Worm (Caenorhabditis elegans) whole organism, mixed stage, embryonic: ENCODE data around the gene nhr-263.

Source experiments
- M03D4.4 ChIP-seq: sonication (generic microtip); optimal IDR thresholded peaks from 2 replicates; lab custom pipeline; 2017; ENCODE audit warnings: mild to moderate bottlenecking, missing genetic modification characterization, missing compliant biosample characterization
- bed-3 ChIP-seq: fragments of 200-800 bp; sonication (Bioruptor generic); optimal IDR thresholded peaks from 3 replicates; lab custom pipeline; 2018; ENCODE audit warnings: mild to moderate bottlenecking, missing genetic modification characterization, moderate library complexity, missing compliant biosample characterization
- blmp-1 ChIP-seq: fragments of 150-350 bp; optimal IDR thresholded peaks from 2 replicates; lab custom pipeline; 2014; ENCODE audit warnings: missing biosample characterization, missing genetic modification characterization
- ceh-39 ChIP-seq: fragments of 150-350 bp; optimal IDR thresholded peaks from 2 replicates; lab custom pipeline; 2014; ENCODE audit warnings: missing biosample characterization, missing genetic modification characterization
- ceh-83 ChIP-seq: fragments of 200-800 bp; sonication (Bioruptor generic); optimal IDR thresholded peaks from 2 replicates; lab custom pipeline; 2018; ENCODE audit warnings: mild to moderate bottlenecking, missing genetic modification characterization, missing compliant biosample characterization
- ces-1 ChIP-seq: fragments of 150-350 bp; optimal IDR thresholded peaks from 2 replicates; lab custom pipeline; 2014; ENCODE audit warnings: missing biosample characterization, missing genetic modification reagents, missing genetic modification characterization
- cnd-1 ChIP-seq: fragments of 200-800 bp; sonication (Bioruptor generic); optimal IDR thresholded peaks from 2 replicates; lab custom pipeline; 2018; ENCODE audit warnings: mild to moderate bottlenecking, missing genetic modification characterization, missing compliant biosample characterization
- drap-1 ChIP-seq: fragments of 200-800 bp; sonication (Bioruptor generic); optimal IDR thresholded peaks from 3 replicates; lab custom pipeline; 2018; ENCODE audit warnings: mild to moderate bottlenecking, missing genetic modification characterization, missing compliant biosample characterization
- elt-1 ChIP-seq: sonication (generic microtip); optimal IDR thresholded peaks from 2 replicates; lab custom pipeline; 2017; ENCODE audit warnings: missing genetic modification characterization, mild to moderate bottlenecking, missing compliant biosample characterization, antibody characterized with exemption, moderate library complexity, borderline replicate concordance; ENCODE audit not compliant: insufficient read depth
- elt-3 ChIP-seq: fragments of 150-350 bp; optimal IDR thresholded peaks from 2 replicates; lab custom pipeline; 2014; ENCODE audit warnings: missing biosample characterization, missing genetic modification characterization
- flh-1 ChIP-seq: fragments of 200-800 bp; sonication (Bioruptor generic); optimal IDR thresholded peaks from 2 replicates; lab custom pipeline; 2018; ENCODE audit warnings: mild to moderate bottlenecking, missing genetic modification characterization, moderate library complexity, missing compliant biosample characterization
- ham-2 ChIP-seq: fragments of 200-800 bp; sonication (Bioruptor generic); optimal IDR thresholded peaks from 2 replicates; lab custom pipeline; 2018; ENCODE audit warnings: mild to moderate bottlenecking, missing genetic modification characterization, missing compliant biosample characterization
- hlh-1 ChIP-seq: fragments of 150-350 bp; optimal IDR thresholded peaks from 2 replicates; lab custom pipeline; 2014; ENCODE audit warnings: missing biosample characterization, missing genetic modification reagents, missing genetic modification characterization
- lin-13 ChIP-seq: fragments of 150-350 bp; optimal IDR thresholded peaks from 2 replicates; lab custom pipeline; 2014; ENCODE audit warnings: missing biosample characterization, missing genetic modification characterization
- lin-32 ChIP-seq: fragments of 200-800 bp; sonication (Bioruptor generic); optimal IDR thresholded peaks from 2 replicates; lab custom pipeline; 2018; ENCODE audit warnings: mild to moderate bottlenecking, missing genetic modification characterization, missing compliant biosample characterization
- lsy-2 ChIP-seq: fragments of 150-350 bp; optimal IDR thresholded peaks from 2 replicates; lab custom pipeline; 2014; ENCODE audit warnings: missing biosample characterization, missing genetic modification characterization
- mep-1 ChIP-seq: fragments of 150-350 bp; optimal IDR thresholded peaks from 2 replicates; lab custom pipeline; 2017; ENCODE audit warnings: missing biosample characterization, missing genetic modification reagents, missing genetic modification characterization, inconsistent platforms
- mls-2 ChIP-seq: sonication (generic microtip); optimal IDR thresholded peaks from 2 replicates; lab custom pipeline; 2016; ENCODE audit warnings: mild to moderate bottlenecking, missing genetic modification characterization, moderate library complexity, missing compliant biosample characterization
- nhr-12 ChIP-seq: fragments of 150-350 bp; optimal IDR thresholded peaks from 2 replicates; lab custom pipeline; 2014; ENCODE audit warnings: missing biosample characterization, missing genetic modification characterization
- nhr-2 ChIP-seq: fragments of 150-350 bp; optimal IDR thresholded peaks from 2 replicates; lab custom pipeline; 2014; ENCODE audit warnings: missing biosample characterization, missing genetic modification characterization
- nhr-28 ChIP-seq: fragments of 150-350 bp; optimal IDR thresholded peaks from 2 replicates; lab custom pipeline; 2014; ENCODE audit warnings: missing biosample characterization, missing genetic modification characterization
- pha-4 ChIP-seq: fragments of 150-350 bp; optimal IDR thresholded peaks from 2 replicates; lab custom pipeline; 2018; ENCODE audit warnings: missing biosample characterization, missing genetic modification reagents, missing genetic modification characterization
- sem-2 ChIP-seq: fragments of 200-800 bp; sonication (Bioruptor generic); optimal IDR thresholded peaks from 2 replicates; lab custom pipeline; 2018; ENCODE audit warnings: mild to moderate bottlenecking, missing genetic modification characterization, missing compliant biosample characterization
- snpc-4 ChIP-seq: fragments of 150-350 bp; optimal IDR thresholded peaks from 2 replicates; lab custom pipeline; 2014; ENCODE audit warnings: missing biosample characterization, missing genetic modification characterization
- sptf-1 ChIP-seq: sonication (generic microtip); optimal IDR thresholded peaks from 2 replicates; lab custom pipeline; 2017; ENCODE audit warnings: mild to moderate bottlenecking, missing genetic modification characterization, moderate library complexity, missing compliant biosample characterization
- tbx-8 ChIP-seq: fragments of 200-800 bp; sonication (Bioruptor generic); optimal IDR thresholded peaks from 2 replicates; lab custom pipeline; 2018; ENCODE audit warnings: mild to moderate bottlenecking, missing genetic modification characterization, moderate library complexity, missing compliant biosample characterization
- unc-120 ChIP-seq: sonication (generic microtip); optimal IDR thresholded peaks from 2 replicates; lab custom pipeline; 2017; ENCODE audit warnings: missing genetic modification characterization, missing compliant biosample characterization; ENCODE audit not compliant: poor library complexity, severe bottlenecking
- unc-39 ChIP-seq: fragments of 150-350 bp; optimal IDR thresholded peaks from 2 replicates; lab custom pipeline; 2014; ENCODE audit warnings: missing biosample characterization, missing genetic modification characterization
- unc-62 ChIP-seq: fragments of 150-350 bp; optimal IDR thresholded peaks from 2 replicates; lab custom pipeline; 2014; ENCODE audit warnings: missing biosample characterization, missing genetic modification reagents, missing genetic modification characterization
- zip-8 ChIP-seq: fragments of 150-350 bp; optimal IDR thresholded peaks from 2 replicates; lab custom pipeline; 2014; ENCODE audit warnings: missing biosample characterization, missing genetic modification characterization
- ztf-11 ChIP-seq: fragments of 150-350 bp; optimal IDR thresholded peaks from 2 replicates; lab custom pipeline; 2014; ENCODE audit warnings: missing biosample characterization, missing genetic modification characterization

Gene nhr-263

DNA sequence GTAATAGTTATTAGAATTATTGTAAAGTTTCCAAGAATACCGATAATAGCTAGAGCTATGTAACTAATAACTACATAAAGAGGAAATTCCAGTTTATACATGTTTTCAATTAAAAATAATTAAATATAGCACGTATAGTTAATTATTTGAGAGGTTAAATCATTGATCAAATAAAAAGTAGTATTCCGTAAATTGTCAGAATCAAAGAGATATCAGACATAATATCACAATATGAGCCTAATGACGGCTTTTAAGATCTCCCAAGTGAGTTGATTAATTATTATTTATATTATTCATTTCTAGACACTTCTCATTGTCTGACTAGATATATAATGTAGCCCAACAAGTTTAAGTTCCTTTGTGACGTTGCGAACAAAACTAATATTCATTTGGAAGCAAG lies 37.5 kb upstream of the nhr-263 start, which contains the start of gene srsx-24:
TSS of gene srsx-24 (minus strand) at position 101 of the 400 bp plus-strand sequence.
- TF ChIP-seq tbx-8 (no peak), sem-2 (GFP tag; lab: Kevin White, UChicago) (no peak), unc-120 (tag; lab: Kevin White, UChicago) (no peak), ztf-11 (tag; lab: Kevin White, UChicago) (no peak), hlh-1 (tag; lab: Kevin White, UChicago) (no peak), elt-3 (tag; lab: Kevin White, UChicago) (no peak), ceh-83 (GFP tag; lab: Kevin White, UChicago) (no peak), mls-2 (tag; lab: Kevin White, UChicago) (no peak), snpc-4 (tag; lab: Kevin White, UChicago) (no peak), mep-1 (no peak), flh-1 (GFP tag; lab: Kevin White, UChicago) (no peak), nhr-2 (tag; lab: Kevin White, UChicago) (no peak)

DNA sequence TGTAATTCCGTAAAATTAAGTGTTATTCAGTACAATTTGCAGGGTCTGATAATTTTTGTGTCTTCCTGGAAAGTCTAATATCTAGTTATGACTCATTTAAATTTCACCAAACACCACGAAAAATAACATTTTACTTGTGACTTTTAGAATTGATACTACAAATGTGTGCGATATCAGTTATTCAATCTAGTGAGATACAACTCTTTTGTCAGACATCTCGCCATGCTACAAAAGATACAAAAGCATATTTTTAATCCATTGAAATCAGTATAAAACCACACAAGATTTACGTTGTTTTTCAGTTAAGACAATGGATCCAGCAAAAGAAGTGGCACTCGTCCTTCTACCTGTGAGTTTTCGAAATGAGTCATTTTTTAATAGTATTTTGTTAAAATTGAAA lies 32.2 kb upstream of the nhr-263 start, which contains the start of gene srx-56:
TSS of gene srx-56 (plus strand) at position 301 of the 400 bp plus-strand sequence.
- no peak for TF ChIP-seq flh-1 (GFP tag; lab: Kevin White, UChicago)
- no peak for TF ChIP-seq lin-13 (tag; lab: Kevin White, UChicago)
- TF ChIP-seq lin-32 (GFP tag; lab: Kevin White, UChicago) = no peak
- no peak for TF ChIP-seq ces-1
- no peak for TF ChIP-seq unc-62 (GFP tag; lab: Kevin White, UChicago)
- TF ChIP-seq nhr-2 (tag; lab: Kevin White, UChicago) = no peak
- TF ChIP-seq bed-3 (GFP tag; lab: Kevin White, UChicago) = no peak
- no peak for TF ChIP-seq elt-1 (tag; lab: Kevin White, UChicago)
- no peak for TF ChIP-seq ztf-11 (tag; lab: Kevin White, UChicago)
- TF ChIP-seq pha-4 (tag; lab: Kevin White, UChicago) = no peak

DNA sequence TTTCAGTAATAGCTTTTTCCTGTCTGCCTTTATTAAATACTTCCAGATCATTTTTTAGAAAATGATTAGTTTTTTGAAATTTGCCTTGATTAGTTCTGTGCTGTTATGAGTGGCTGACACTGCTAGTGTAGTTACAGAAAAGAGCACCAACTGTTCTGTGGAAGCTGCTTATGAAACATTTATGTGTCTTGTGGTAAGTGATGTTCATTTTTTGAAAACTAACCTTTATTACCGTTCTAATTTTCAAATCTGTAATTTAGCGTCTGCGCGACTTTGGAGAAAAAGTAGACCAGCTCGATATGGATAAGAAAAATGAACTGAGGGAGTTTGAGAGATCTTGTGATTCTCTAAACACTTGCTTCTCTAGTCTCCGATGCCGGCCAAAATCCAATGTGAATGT lies 27.7 kb upstream of the nhr-263 start, which contains the start of gene srj-14:
TSS of gene srj-14 (plus strand) at position 131 of the 400 bp plus-strand sequence.
- TF ChIP-seq lsy-2 (tag; lab: Kevin White, UChicago) (no peak), drap-1 (GFP tag; lab: Kevin White, UChicago) (no peak), sptf-1 (no peak), pha-4 (tag; lab: Kevin White, UChicago) (no peak), ceh-83 (GFP tag; lab: Kevin White, UChicago) (no peak), M03D4.4 (tag; lab: Kevin White, UChicago) (no peak), elt-3 (tag; lab: Kevin White, UChicago) (no peak), ztf-11 (tag; lab: Kevin White, UChicago) (no peak), blmp-1 (tag; lab: Kevin White, UChicago) (no peak), flh-1 (GFP tag; lab: Kevin White, UChicago) (no peak), nhr-12 (tag; lab: Kevin White, UChicago) (no peak), unc-39 (tag; lab: Kevin White, UChicago) (no peak), tbx-8 (no peak), nhr-28 (tag; lab: Kevin White, UChicago) (no peak)

DNA sequence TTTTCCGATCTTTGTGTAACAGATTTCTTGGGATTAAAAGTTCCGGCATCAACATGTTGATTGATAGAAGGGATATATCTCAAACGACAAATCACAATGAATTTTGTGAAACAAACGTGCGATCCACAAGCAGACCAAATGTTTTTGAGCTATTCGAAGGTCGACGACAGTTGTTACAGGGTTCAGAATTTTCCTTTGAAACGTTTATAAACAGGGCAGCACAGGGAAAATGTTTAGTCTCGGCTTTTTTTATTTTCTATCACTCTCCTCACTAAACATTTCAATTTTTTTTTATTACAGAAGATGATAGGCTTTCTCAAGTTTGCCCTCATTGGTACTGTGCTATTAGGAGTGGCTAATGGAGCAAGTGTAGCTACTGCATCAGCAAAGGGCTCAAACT lies 23.1 kb upstream of the nhr-263 start, which contains the start of gene exc-13:
TSS of gene exc-13 (plus strand) at position 301 of the 400 bp plus-strand sequence.
- TF ChIP-seq lin-32 (GFP tag; lab: Kevin White, UChicago) (no peak), ceh-39 (tag; lab: Kevin White, UChicago) (no peak), mep-1 (no peak)

DNA sequence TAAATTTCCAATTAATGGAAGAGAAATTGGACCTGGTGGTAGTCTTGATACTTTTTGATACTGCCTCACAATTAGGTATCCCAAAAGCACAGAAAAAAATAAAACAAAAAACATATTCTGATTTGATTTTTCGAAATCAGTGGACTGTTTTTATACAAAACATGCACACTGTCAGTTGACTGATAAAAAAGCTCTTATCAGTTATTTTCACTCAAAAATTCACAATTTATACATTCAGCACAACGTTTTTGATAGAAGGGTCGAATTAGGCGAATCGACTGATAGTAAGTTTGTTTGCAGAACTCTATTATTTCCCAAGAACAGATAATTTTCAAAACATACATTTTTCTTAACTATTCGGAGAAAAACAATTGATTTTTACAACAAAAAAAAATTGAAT lies 22.2 kb upstream of the nhr-263 start, which contains the start of gene cyp-35A2:
TSS of gene cyp-35A2 (minus strand) at position 124 of the 400 bp plus-strand sequence.
- no peak for TF ChIP-seq unc-120 (tag; lab: Kevin White, UChicago)
- TF ChIP-seq nhr-12 (tag; lab: Kevin White, UChicago) = no peak
- TF ChIP-seq M03D4.4 (tag; lab: Kevin White, UChicago) = no peak
- no peak for TF ChIP-seq lsy-2 (tag; lab: Kevin White, UChicago)
- no peak for TF ChIP-seq mep-1
- TF ChIP-seq cnd-1 (tag; lab: Kevin White, UChicago) = no peak
- TF ChIP-seq zip-8 (tag; lab: Kevin White, UChicago) = no peak
- no peak for TF ChIP-seq lin-13 (tag; lab: Kevin White, UChicago)
- no peak for TF ChIP-seq mls-2 (tag; lab: Kevin White, UChicago)
- no peak for TF ChIP-seq snpc-4 (tag; lab: Kevin White, UChicago)
- TF ChIP-seq elt-1 (tag; lab: Kevin White, UChicago) = no peak
- TF ChIP-seq pha-4 (tag; lab: Kevin White, UChicago) = no peak
- no peak for TF ChIP-seq ztf-11 (tag; lab: Kevin White, UChicago)
- TF ChIP-seq ham-2 (GFP tag; lab: Kevin White, UChicago) = no peak
- TF ChIP-seq ceh-83 (GFP tag; lab: Kevin White, UChicago) = no peak
- TF ChIP-seq nhr-2 (tag; lab: Kevin White, UChicago) = no peak
- no peak for TF ChIP-seq sptf-1
- TF ChIP-seq ces-1 = no peak
- no peak for TF ChIP-seq unc-62 (GFP tag; lab: Kevin White, UChicago)
